Fruit fly (Drosophila melanogaster): ENCODE data around the gene Abp1.
A peak's percentile ranks its signal among the peaks of the same experiment; 100 is the strongest.

Abp1 gene

DNA sequence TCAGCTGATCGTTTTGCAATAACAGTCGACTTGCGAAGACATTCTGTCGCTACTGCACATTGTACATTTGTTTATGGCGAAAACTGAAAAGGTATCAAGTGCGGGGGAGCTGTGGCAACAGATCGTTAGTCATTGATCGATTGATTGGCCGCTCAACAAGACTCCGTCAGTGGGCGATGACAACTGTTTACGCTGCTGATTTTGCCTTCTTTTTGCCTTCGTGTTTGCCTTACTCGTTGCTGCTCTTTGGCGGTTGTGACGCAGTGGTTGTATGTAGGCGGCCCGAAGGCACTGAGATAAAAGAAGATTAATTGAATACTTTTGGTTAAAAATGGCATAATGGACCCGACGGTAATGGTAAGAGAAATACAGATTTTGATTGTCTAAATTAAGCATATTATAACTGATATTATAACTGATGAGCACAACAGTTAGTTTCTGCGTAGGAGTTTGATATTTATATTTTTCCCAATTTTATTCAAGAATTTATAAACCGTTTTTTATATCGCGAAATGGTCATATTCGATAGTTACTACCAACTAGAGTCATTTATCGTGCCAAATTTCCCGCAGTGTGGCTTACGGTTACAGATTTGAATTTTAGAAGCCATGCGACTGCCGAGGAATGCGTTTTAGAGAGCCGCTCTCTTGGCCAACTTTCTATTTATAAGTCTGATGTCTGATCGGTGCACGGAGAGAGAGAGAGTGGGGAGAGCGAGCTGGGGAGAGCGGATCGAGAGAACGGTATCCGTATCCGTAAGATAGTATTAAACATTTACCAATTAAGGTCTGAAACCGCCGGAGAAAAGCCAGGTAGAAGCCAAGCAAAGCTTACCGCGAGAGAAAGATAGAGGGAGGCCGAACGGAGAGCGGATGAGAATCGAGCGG is 9.3 kb downstream of the Abp1 start (continued):
- TF ChIP-seq croc (GFP tag; conservative IDR thresholded peaks at IDR 0.05) (peak; percentile 81), CG10366 (GFP tag; IDR thresholded peaks at IDR 0.05) (peak; percentile 81), mam (GFP tag; optimal IDR thresholded peaks at IDR 0.05) (peak; percentile 61), Hmr (GFP tag; optimal IDR thresholded peaks at IDR 0.05) (peak; percentile 92), Spps (tag; optimal IDR thresholded peaks at IDR 0.05) (peak; percentile 68), CG7928 (GFP tag; optimal IDR thresholded peaks at IDR 0.05) (peak; percentile 62), CG31388 (GFP tag; optimal IDR thresholded peaks at IDR 0.05) (peak; percentile 69), HLH54F (GFP tag; optimal IDR thresholded peaks at IDR 0.05) (peak; percentile 70), B-H1 (GFP tag; IDR thresholded peaks at IDR 0.05) (peak; percentile 78), CG6791 (GFP tag; IDR thresholded peaks at IDR 0.05; ENCODE audit: partially characterized antibody) (no peak), trem (tag; optimal IDR thresholded peaks at IDR 0.05) (peak; percentile 79), CG32767 (GFP tag; IDR thresholded peaks at IDR 0.05) (peak; percentile 91), so (GFP tag; IDR thresholded peaks at IDR 0.05) (peak; percentile 68; the same call in 2 of the 3 replicates), Hr51 (GFP tag; optimal IDR thresholded peaks at IDR 0.05) (peak; percentile 57 to 95), sna (GFP tag; IDR thresholded peaks at IDR 0.05; ENCODE audit: partially characterized antibody) (peak; percentile 79), CG4282 (GFP tag; optimal IDR thresholded peaks at IDR 0.05) (peak; percentile 14), CG10565 (GFP tag; optimal IDR thresholded peaks at IDR 0.05) (peak; percentile 37), CG10462 (GFP tag; optimal IDR thresholded peaks at IDR 0.05) (peak; percentile 62), eve (GFP tag; optimal IDR thresholded peaks at IDR 0.05) (no peak), CG14667 (GFP tag; IDR thresholded peaks at IDR 0.05) (peak; percentile 66), Jarid2 (GFP tag; optimal IDR thresholded peaks at IDR 0.05) (peak; percentile 70), CG3838 (GFP tag; optimal IDR thresholded peaks at IDR 0.05) (peak; percentile 61), Nf-YA (GFP tag; IDR thresholded peaks at IDR 0.05) (peak; percentile 68), CG10267 (tag; optimal IDR thresholded peaks at IDR 0.05) (peak; percentile 84), Xrp1 (GFP tag; IDR thresholded peaks at IDR 0.05) (peak; percentile 85), pnt (GFP tag; optimal IDR thresholded peaks at IDR 0.05) (peak; percentile 55), lmd (GFP tag; IDR thresholded peaks at IDR 0.05) (peak; percentile 92), danr (GFP tag; IDR thresholded peaks at IDR 0.05) (peak; percentile 82), CG33213 (GFP tag; optimal IDR thresholded peaks at IDR 0.05) (peak; percentile 65), Bteb2 (GFP tag; optimal IDR thresholded peaks at IDR 0.05) (peak; percentile 64), Hr78 (GFP tag; optimal IDR thresholded peaks at IDR 0.05) (peak in 1 of 2 experiments; percentile 83), Atf3 (GFP tag; optimal IDR thresholded peaks at IDR 0.05) (peak; percentile 28), oc (tag; optimal IDR thresholded peaks at IDR 0.05) (peak; percentile 84), CG13775 (GFP tag; optimal IDR thresholded peaks at IDR 0.05) (peak; percentile 91), CG34422 (GFP tag; IDR thresholded peaks at IDR 0.05) (peak; percentile 84), zfh1 (GFP tag; IDR thresholded peaks at IDR 0.05) (peak; percentile 77), Stat92E (GFP tag; optimal IDR thresholded peaks at IDR 0.05) (no peak), CG8478 (optimal IDR thresholded peaks at IDR 0.05) (no peak), CG4360 (GFP tag; IDR thresholded peaks at IDR 0.05) (no peak; the same call in 1 of the 2 replicates), CG16779 (GFP tag; IDR thresholded peaks at IDR 0.05) (0 out of 2 replicates have a peak, but pooled peaks have one; percentile 17), Pdp1 (GFP tag; optimal IDR thresholded peaks at IDR 0.05) (peak; percentile 68 to 73), grn (GFP tag; optimal IDR thresholded peaks at IDR 0.05) (peak; percentile 21), CG13123 (GFP tag; optimal IDR thresholded peaks at IDR 0.05) (peak; percentile 56), sima (GFP tag; optimal IDR thresholded peaks at IDR 0.05) (no peak), CG8281 (tag; optimal IDR thresholded peaks at IDR 0.05) (peak; percentile 72), CG1603 (tag; optimal IDR thresholded peaks at IDR 0.05) (peak; percentile 40), CG9817 (tag; optimal IDR thresholded peaks at IDR 0.05) (peak; percentile 81), CG9609 (GFP tag; optimal IDR thresholded peaks at IDR 0.05) (peak; percentile 56)

Data from whole organism, embryonic.